Worm (Caenorhabditis elegans) whole organism, L2 larva: Measurements from ENCODE around the gene sgca-1.

Experiments
- C34F6.9 ChIP-seq: fragments of 150-350 bp; optimal IDR thresholded peaks from 2 replicates; lab custom pipeline; 2014; ENCODE audit warnings: missing biosample characterization, missing genetic modification characterization
- F13H6.1 ChIP-seq: sonication (generic microtip); optimal IDR thresholded peaks from 2 replicates; lab custom pipeline; 2016; ENCODE audit warnings: missing genetic modification characterization, missing compliant biosample characterization
- R02D3.7 ChIP-seq: fragments of 150-350 bp; optimal IDR thresholded peaks from 2 replicates; lab custom pipeline; 2014; ENCODE audit warnings: missing biosample characterization, missing genetic modification characterization
- Y55F3AM.14 ChIP-seq: fragments of 200-800 bp; sonication (Bioruptor generic); optimal IDR thresholded peaks from 2 replicates; lab custom pipeline; 2018; ENCODE audit warnings: mild to moderate bottlenecking, missing genetic modification characterization, missing compliant biosample characterization
- ZK546.5 ChIP-seq: sonication (generic microtip); optimal IDR thresholded peaks from 2 replicates; lab custom pipeline; 2017; ENCODE audit warnings: missing biosample characterization, missing genetic modification characterization
- alr-1 ChIP-seq: fragments of 150-350 bp; optimal IDR thresholded peaks from 2 replicates; lab custom pipeline; 2014; ENCODE audit warnings: missing biosample characterization, missing genetic modification characterization
- aly-2 ChIP-seq: fragments of 150-350 bp; optimal IDR thresholded peaks from 2 replicates; lab custom pipeline; 2014; ENCODE audit warnings: missing biosample characterization, missing genetic modification characterization
- ama-1 ChIP-seq: fragments of 150-350 bp; optimal IDR thresholded peaks from 2 replicates; lab custom pipeline; 2018; ENCODE audit warnings: inconsistent platforms
- blmp-1 ChIP-seq: sonication (generic microtip); optimal IDR thresholded peaks from 2 replicates; lab custom pipeline; 2017; ENCODE audit warnings: missing genetic modification characterization, mild to moderate bottlenecking, missing compliant biosample characterization, antibody characterized with exemption, moderate library complexity; ENCODE audit not compliant: insufficient read depth
- ceh-16 ChIP-seq: fragments of 150-350 bp; optimal IDR thresholded peaks from 2 replicates; lab custom pipeline; 2014; ENCODE audit warnings: missing biosample characterization, missing genetic modification characterization
- ceh-82 ChIP-seq: fragments of 150-350 bp; optimal IDR thresholded peaks from 2 replicates; lab custom pipeline; 2014; ENCODE audit warnings: missing biosample characterization, missing genetic modification characterization
- crh-2 ChIP-seq: sonication (generic microtip); optimal IDR thresholded peaks from 2 replicates; lab custom pipeline; 2017; ENCODE audit warnings: missing biosample characterization, missing genetic modification characterization
- dmd-4 ChIP-seq: sonication (generic microtip); optimal IDR thresholded peaks from 2 replicates; lab custom pipeline; 2017; ENCODE audit warnings: missing biosample characterization, missing genetic modification characterization
- egl-27 ChIP-seq: sonication (generic microtip); optimal IDR thresholded peaks from 3 replicates; lab custom pipeline; 2017; ENCODE audit warnings: missing biosample characterization, missing genetic modification reagents, missing genetic modification characterization
- elt-1 ChIP-seq: fragments of 150-350 bp; optimal IDR thresholded peaks from 2 replicates; lab custom pipeline; 2014; ENCODE audit warnings: missing biosample characterization, missing genetic modification characterization
- elt-3 ChIP-seq: sonication (generic microtip); optimal IDR thresholded peaks from 2 replicates; lab custom pipeline; 2017; ENCODE audit warnings: missing biosample characterization, missing genetic modification characterization
- fos-1 ChIP-seq: fragments of 150-350 bp; optimal IDR thresholded peaks from 2 replicates; lab custom pipeline; 2014; ENCODE audit warnings: missing biosample characterization, missing genetic modification characterization
- gmeb-1 ChIP-seq: fragments of 150-350 bp; optimal IDR thresholded peaks from 2 replicates; lab custom pipeline; 2014; ENCODE audit warnings: missing biosample characterization, missing genetic modification characterization
- lin-11 ChIP-seq: fragments of 150-350 bp; sonication (generic microtip); optimal IDR thresholded peaks from 2 replicates; lab custom pipeline; 2014; ENCODE audit warnings: missing biosample characterization, missing genetic modification characterization, inconsistent platforms, mixed read lengths
- lin-13 ChIP-seq: fragments of 150-350 bp; optimal IDR thresholded peaks from 2 replicates; lab custom pipeline; 2014; ENCODE audit warnings: missing biosample characterization, missing genetic modification reagents, missing genetic modification characterization
- lin-39 ChIP-seq: fragments of 150-350 bp; optimal IDR thresholded peaks from 2 replicates; lab custom pipeline; 2014; ENCODE audit warnings: missing biosample characterization, missing genetic modification reagents, missing genetic modification characterization
- lsy-2 ChIP-seq, 2 experiments: fragments of 150-350 bp in 1 of 2; sonication (generic microtip) in 1 of 2; optimal IDR thresholded peaks; 2 replicates each; lab custom pipeline; 2014 to 2017; ENCODE audit warnings: missing biosample characterization in 2 of 2, missing genetic modification characterization in 2 of 2
- mab-5 ChIP-seq: fragments of 150-350 bp; optimal IDR thresholded peaks from 2 replicates; lab custom pipeline; 2014; ENCODE audit warnings: missing biosample characterization, missing genetic modification characterization
- mbf-1 ChIP-seq: sonication (generic microtip); optimal IDR thresholded peaks from 2 replicates; lab custom pipeline; 2017; ENCODE audit warnings: missing biosample characterization, missing genetic modification characterization
- mdl-1 ChIP-seq, 2 experiments: fragments of 150-350 bp in 1 of 2; sonication (generic microtip) in 1 of 2; optimal IDR thresholded peaks; 2 replicates each; lab custom pipeline; 2017; ENCODE audit warnings: missing biosample characterization in 2 of 2, missing genetic modification characterization in 2 of 2
- nhr-10 ChIP-seq: sonication (generic microtip); optimal IDR thresholded peaks from 2 replicates; lab custom pipeline; 2017; ENCODE audit warnings: missing biosample characterization, missing genetic modification characterization
- nhr-11 ChIP-seq: fragments of 150-350 bp; optimal IDR thresholded peaks from 2 replicates; lab custom pipeline; 2014; ENCODE audit warnings: missing biosample characterization, missing genetic modification characterization
- nhr-12 ChIP-seq: fragments of 150-350 bp; optimal IDR thresholded peaks from 2 replicates; lab custom pipeline; 2014; ENCODE audit warnings: missing biosample characterization, missing genetic modification characterization
- nhr-129 ChIP-seq: fragments of 150-350 bp; optimal IDR thresholded peaks from 2 replicates; lab custom pipeline; 2014; ENCODE audit warnings: missing biosample characterization, missing genetic modification characterization
- nhr-21 ChIP-seq: fragments of 150-350 bp; optimal IDR thresholded peaks from 2 replicates; lab custom pipeline; 2014; ENCODE audit warnings: missing biosample characterization, missing genetic modification characterization
- nhr-23 ChIP-seq: fragments of 150-350 bp; optimal IDR thresholded peaks from 2 replicates; lab custom pipeline; 2014; ENCODE audit warnings: missing biosample characterization, missing genetic modification reagents, missing genetic modification characterization
- nhr-237 ChIP-seq: fragments of 150-350 bp; optimal IDR thresholded peaks from 2 replicates; lab custom pipeline; 2014; ENCODE audit warnings: missing biosample characterization, missing genetic modification characterization
- nhr-25 ChIP-seq: fragments of 150-350 bp; sonication (generic microtip); optimal IDR thresholded peaks from 3 replicates; lab custom pipeline; 2014; ENCODE audit warnings: missing biosample characterization, missing genetic modification characterization
- nhr-6 ChIP-seq: fragments of 150-350 bp; optimal IDR thresholded peaks from 2 replicates; lab custom pipeline; 2014; ENCODE audit warnings: missing biosample characterization, missing genetic modification characterization
- nhr-77 ChIP-seq: fragments of 150-350 bp; optimal IDR thresholded peaks from 2 replicates; lab custom pipeline; 2014; ENCODE audit warnings: missing biosample characterization, missing genetic modification characterization
- peb-1 ChIP-seq: fragments of 150-350 bp; optimal IDR thresholded peaks from 2 replicates; lab custom pipeline; 2014; ENCODE audit warnings: missing biosample characterization, missing genetic modification characterization
- sem-4 ChIP-seq: fragments of 150-350 bp; optimal IDR thresholded peaks from 2 replicates; lab custom pipeline; 2014; ENCODE audit warnings: missing biosample characterization, missing genetic modification reagents, missing genetic modification characterization
- skn-1 ChIP-seq: sonication (generic microtip); optimal IDR thresholded peaks from 2 replicates; lab custom pipeline; 2017; ENCODE audit warnings: missing biosample characterization, missing genetic modification characterization
- sma-3 ChIP-seq: sonication (generic microtip); optimal IDR thresholded peaks from 2 replicates; lab custom pipeline; 2016; ENCODE audit warnings: missing genetic modification reagents, missing genetic modification characterization, missing compliant biosample characterization
- sma-9 ChIP-seq, 2 experiments: fragments of 150-350 bp in 1 of 2; sonication (generic microtip) in 1 of 2; optimal IDR thresholded peaks; 2 replicates each; lab custom pipeline; 2014 to 2016; ENCODE audit warnings: missing genetic modification characterization in 2 of 2, mild to moderate bottlenecking in 1 of 2, missing biosample characterization in 1 of 2, missing compliant biosample characterization in 1 of 2, missing genetic modification reagents in 1 of 2, moderate library complexity in 1 of 2
- snpc-4 ChIP-seq: fragments of 150-350 bp; optimal IDR thresholded peaks from 2 replicates; lab custom pipeline; 2014; ENCODE audit warnings: missing biosample characterization, missing genetic modification characterization
- unc-39 ChIP-seq: fragments of 150-350 bp; optimal IDR thresholded peaks from 2 replicates; lab custom pipeline; 2014; ENCODE audit warnings: missing biosample characterization, missing genetic modification characterization
- unc-55 ChIP-seq: fragments of 150-350 bp; sonication (generic microtip); optimal IDR thresholded peaks from 3 replicates; lab custom pipeline; 2014; ENCODE audit warnings: missing biosample characterization, missing genetic modification reagents, missing genetic modification characterization
- unc-62 ChIP-seq: fragments of 150-350 bp; optimal IDR thresholded peaks from 2 replicates; lab custom pipeline; 2014; ENCODE audit warnings: missing biosample characterization, missing genetic modification reagents, missing genetic modification characterization
- zag-1 ChIP-seq: fragments of 150-350 bp; optimal IDR thresholded peaks from 2 replicates; lab custom pipeline; 2014; ENCODE audit warnings: missing biosample characterization, missing genetic modification characterization
- ztf-1 ChIP-seq: fragments of 200-800 bp; sonication (Bioruptor generic); conservative IDR thresholded peaks from 2 replicates; pipeline ENCODE4 v1.3.6; 2022; ENCODE audit warnings: missing genetic modification characterization, missing compliant biosample characterization
- ztf-11 ChIP-seq: sonication (generic microtip); optimal IDR thresholded peaks from 2 replicates; lab custom pipeline; 2017; ENCODE audit warnings: missing biosample characterization, missing genetic modification characterization
- ztf-4 ChIP-seq: fragments of 150-350 bp; optimal IDR thresholded peaks from 2 replicates; lab custom pipeline; 2014; ENCODE audit warnings: missing biosample characterization, missing genetic modification characterization

sgca-1 gene

DNA sequence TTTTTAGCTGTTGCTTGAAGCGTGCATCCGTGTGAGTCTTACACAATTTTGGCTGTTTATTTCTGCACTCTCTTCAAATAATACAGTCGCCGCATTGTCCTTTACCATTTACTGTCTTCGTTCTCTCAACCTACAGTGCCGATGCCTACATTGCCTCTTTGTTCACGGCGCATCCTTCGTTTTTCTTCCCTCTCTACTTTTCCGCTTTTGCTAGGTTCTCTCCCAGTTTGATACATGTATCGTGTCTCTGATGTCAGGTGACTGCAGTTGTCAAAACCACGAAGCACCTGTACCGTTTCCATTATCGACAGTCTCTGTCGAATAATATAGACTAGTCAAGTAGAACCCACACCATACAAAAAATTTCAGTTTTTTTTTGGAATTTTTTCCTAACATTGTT lies 19.3 kb upstream of the sgca-1 start:
- TF ChIP-seq lin-13 (no peak), fos-1 (tag; lab: Kevin White, UChicago) (peak; percentile 32), unc-55 (GFP tag; lab: Kevin White, UChicago) (no peak), sem-4 (tag; lab: Kevin White, UChicago) (no peak), gmeb-1 (peak; percentile 41), nhr-12 (tag; lab: Kevin White, UChicago) (no peak), ztf-4 (tag; lab: Kevin White, UChicago) (no peak), egl-27 (tag; lab: Kevin White, UChicago) (no peak), blmp-1 (no peak), unc-39 (tag; lab: Kevin White, UChicago) (no peak), dmd-4 (tag; lab: Kevin White, UChicago) (no peak), nhr-6 (tag; lab: Kevin White, UChicago) (no peak), nhr-237 (tag; lab: Kevin White, UChicago) (no peak), lin-11 (tag; lab: Kevin White, UChicago) (no peak), lsy-2 (tag; optimal IDR thresholded peaks at IDR 0.05; lab: Kevin White, UChicago) (no peak), aly-2 (no peak), elt-3 (tag; lab: Kevin White, UChicago) (no peak), ztf-1 (GFP tag; lab: Robert Waterston, UW) (no peak), ZK546.5 (no peak), ceh-82 (no peak), nhr-10 (tag; lab: Kevin White, UChicago) (no peak), nhr-77 (tag; lab: Kevin White, UChicago) (no peak), mdl-1 (tag; optimal IDR thresholded peaks at IDR 0.05; lab: Kevin White, UChicago) (no peak), lin-39 (tag; lab: Kevin White, UChicago) (no peak), nhr-23 (tag; lab: Kevin White, UChicago) (no peak), F13H6.1 (tag; lab: Kevin White, UChicago) (no peak), ceh-16 (tag; lab: Kevin White, UChicago) (peak; percentile 10), Y55F3AM.14 (GFP tag; lab: Kevin White, UChicago) (no peak), R02D3.7 (tag; lab: Kevin White, UChicago) (no peak), sma-3 (GFP tag; lab: Kevin White, UChicago) (peak; percentile 19), peb-1 (tag; lab: Kevin White, UChicago) (no peak), elt-1 (tag; lab: Kevin White, UChicago) (no peak), nhr-21 (tag; lab: Kevin White, UChicago) (peak; percentile 11), zag-1 (tag; lab: Kevin White, UChicago) (no peak), mbf-1 (tag; lab: Kevin White, UChicago) (no peak), nhr-129 (tag; lab: Kevin White, UChicago) (peak; percentile 64), skn-1 (tag; lab: Kevin White, UChicago) (no peak), nhr-25 (tag; lab: Kevin White, UChicago) (peak; percentile 59), mab-5 (no peak), sma-9 (GFP tag; optimal IDR thresholded peaks at IDR 0.05; lab: Kevin White, UChicago) (peak; percentile 14), sma-9 (tag; optimal IDR thresholded peaks at IDR 0.05; lab: Kevin White, UChicago) (no peak), nhr-11 (tag; lab: Kevin White, UChicago) (no peak), C34F6.9 (tag; lab: Kevin White, UChicago) (no peak), ama-1 (lab: Kevin White, UChicago) (no peak), crh-2 (tag; lab: Kevin White, UChicago) (peak; percentile 64), unc-62 (GFP tag; lab: Kevin White, UChicago) (no peak), snpc-4 (no peak), alr-1 (no peak), ztf-11 (tag; lab: Kevin White, UChicago) (no peak)
